Fruit fly (Drosophila melanogaster) whole organism, prepupa: ENCODE data around the gene dy.

Experiments used
- Blimp-1 ChIP-seq: fragments of 200-800 bp; sonication (Bioruptor generic); optimal IDR thresholded peaks from 3 replicates; lab custom pipeline; 2017; ENCODE audit warnings: missing biosample characterization, missing genetic modification characterization, mild to moderate bottlenecking, moderate library complexity, missing genetic modification reagents
- CG10631 ChIP-seq: fragments of 200-800 bp; sonication (Bioruptor generic); optimal IDR thresholded peaks from 2 replicates; lab custom pipeline; 2016; ENCODE audit warnings: missing biosample characterization, missing genetic modification characterization
- CG11294 ChIP-seq: fragments of 200-800 bp; sonication (Bioruptor generic); IDR thresholded peaks from 2 replicates; pipeline ENCODE4 v1.3.6; 2022; ENCODE audit warnings: missing biosample characterization, missing genetic modification characterization
- CG11762 ChIP-seq: fragments of 200-800 bp; sonication (Bioruptor generic); optimal IDR thresholded peaks from 3 replicates; lab custom pipeline; 2016; ENCODE audit warnings: missing biosample characterization, missing genetic modification characterization; ENCODE audit not compliant: insufficient read depth
- CG11902 ChIP-seq: fragments of 200-800 bp; sonication (Bioruptor generic); optimal IDR thresholded peaks from 3 replicates; lab custom pipeline; 2016; ENCODE audit warnings: missing biosample characterization, missing genetic modification characterization
- CG15336 ChIP-seq: fragments of 200-800 bp; sonication (Bioruptor generic); IDR thresholded peaks from 2 replicates; pipeline ENCODE4 v1.3.6; 2022; ENCODE audit warnings: missing biosample characterization, missing genetic modification characterization
- CG1621 ChIP-seq: fragments of 200-800 bp; sonication (Bioruptor generic); optimal IDR thresholded peaks from 3 replicates; lab custom pipeline; 2018; ENCODE audit warnings: missing biosample characterization, mild to moderate bottlenecking, missing genetic modification characterization
- CG16779 ChIP-seq: fragments of 200-800 bp; sonication (Bioruptor generic); optimal IDR thresholded peaks from 3 replicates; lab custom pipeline; 2017; ENCODE audit warnings: missing biosample characterization, mild to moderate bottlenecking, missing genetic modification characterization
- CG3032 ChIP-seq: fragments of 200-800 bp; optimal IDR thresholded peaks from 2 replicates; lab custom pipeline; 2019; ENCODE audit warnings: missing biosample characterization, mild to moderate bottlenecking, missing genetic modification characterization, moderate library complexity
- CG31627 ChIP-seq: fragments of 200-800 bp; sonication (Bioruptor generic); optimal IDR thresholded peaks from 3 replicates; lab custom pipeline; 2016; ENCODE audit warnings: missing biosample characterization, missing genetic modification characterization
- CG32006 ChIP-seq: fragments of 200-800 bp; sonication (Bioruptor generic); optimal IDR thresholded peaks from 3 replicates; lab custom pipeline; 2017; ENCODE audit warnings: missing biosample characterization, mild to moderate bottlenecking, missing genetic modification characterization
- CG34406 ChIP-seq: fragments of 200-800 bp; sonication (Bioruptor generic); optimal IDR thresholded peaks from 3 replicates; lab custom pipeline; 2016; ENCODE audit warnings: missing biosample characterization, missing genetic modification characterization
- CG3919 ChIP-seq: fragments of 200-800 bp; sonication (Bioruptor generic); optimal IDR thresholded peaks from 3 replicates; lab custom pipeline; 2016; ENCODE audit warnings: missing biosample characterization, missing genetic modification characterization
- CG4318 ChIP-seq: fragments of 200-800 bp; sonication (Bioruptor generic); optimal IDR thresholded peaks from 3 replicates; lab custom pipeline; 2017; ENCODE audit warnings: missing biosample characterization, mild to moderate bottlenecking, missing genetic modification characterization
- CG6276 ChIP-seq: fragments of 200-800 bp; sonication (Bioruptor generic); optimal IDR thresholded peaks from 2 replicates; lab custom pipeline; 2017; ENCODE audit warnings: missing biosample characterization, mild to moderate bottlenecking, missing genetic modification characterization
- CG6792 ChIP-seq: fragments of 200-800 bp; sonication (Bioruptor generic); optimal IDR thresholded peaks from 3 replicates; lab custom pipeline; 2016; ENCODE audit warnings: missing biosample characterization, missing genetic modification characterization
- CG6808 ChIP-seq: fragments of 200-800 bp; sonication (Bioruptor generic); optimal IDR thresholded peaks from 3 replicates; lab custom pipeline; 2017; ENCODE audit warnings: missing biosample characterization, missing genetic modification characterization, mild to moderate bottlenecking, moderate library complexity, missing genetic modification reagents
- CG6854 ChIP-seq: fragments of 200-800 bp; sonication (Bioruptor generic); optimal IDR thresholded peaks from 2 replicates; lab custom pipeline; 2017; ENCODE audit warnings: missing biosample characterization, mild to moderate bottlenecking, missing genetic modification characterization
- CG7368 ChIP-seq: fragments of 200-800 bp; sonication (Bioruptor generic); optimal IDR thresholded peaks from 3 replicates; lab custom pipeline; 2016; ENCODE audit warnings: missing biosample characterization, missing genetic modification characterization
- CG8119 ChIP-seq: fragments of 200-800 bp; sonication (Bioruptor generic); IDR thresholded peaks from 3 replicates; pipeline ENCODE4 v1.3.6; 2022; ENCODE audit warnings: missing biosample characterization, missing genetic modification characterization
- CG8319 ChIP-seq: fragments of 200-800 bp; sonication (Bioruptor generic); optimal IDR thresholded peaks from 3 replicates; lab custom pipeline; 2016; ENCODE audit warnings: missing biosample characterization, missing genetic modification characterization
- CG8632 ChIP-seq: fragments of 200-800 bp; sonication (Bioruptor generic); optimal IDR thresholded peaks from 3 replicates; lab custom pipeline; 2016; ENCODE audit warnings: missing biosample characterization, missing genetic modification characterization
- CG9139 ChIP-seq: fragments of 200-800 bp; sonication (Bioruptor generic); optimal IDR thresholded peaks from 3 replicates; lab custom pipeline; 2017; ENCODE audit warnings: missing biosample characterization, mild to moderate bottlenecking, missing genetic modification characterization
- Eip78C ChIP-seq: fragments of 200-800 bp; sonication (Bioruptor generic); peaks from one replicate; lab custom pipeline; 2016; ENCODE audit warnings: missing biosample characterization, missing genetic modification characterization
- Eip93F ChIP-seq: fragments of 200-800 bp; sonication (Bioruptor generic); optimal IDR thresholded peaks from 2 replicates; lab custom pipeline; 2016; ENCODE audit warnings: missing biosample characterization, mild to moderate bottlenecking, missing genetic modification characterization
- Ets96B ChIP-seq: fragments of 200-800 bp; optimal IDR thresholded peaks from 2 replicates; lab custom pipeline; 2019; ENCODE audit warnings: missing biosample characterization, mild to moderate bottlenecking, missing genetic modification characterization, moderate library complexity
- Hr38 ChIP-seq: sonication (Bioruptor generic); optimal IDR thresholded peaks from 2 replicates; lab custom pipeline; 2016; ENCODE audit warnings: missing biosample characterization, missing genetic modification characterization
- Hr39 ChIP-seq: fragments of 200-800 bp; sonication (Bioruptor generic); optimal IDR thresholded peaks from 2 replicates; lab custom pipeline; 2016; ENCODE audit warnings: missing biosample characterization, missing genetic modification characterization
- Lpt ChIP-seq: fragments of 200-800 bp; sonication (Bioruptor generic); optimal IDR thresholded peaks from 3 replicates; lab custom pipeline; 2016; ENCODE audit warnings: missing biosample characterization, missing genetic modification characterization
- Met ChIP-seq: fragments of 200-800 bp; sonication (Bioruptor generic); optimal IDR thresholded peaks from 3 replicates; lab custom pipeline; 2016; ENCODE audit warnings: missing biosample characterization, missing genetic modification characterization
- OdsH ChIP-seq: fragments of 200-800 bp; sonication (Bioruptor generic); optimal IDR thresholded peaks from 3 replicates; lab custom pipeline; 2016; ENCODE audit warnings: missing biosample characterization, missing genetic modification characterization
- Smox ChIP-seq: fragments of 200-800 bp; sonication (Bioruptor generic); optimal IDR thresholded peaks from 3 replicates; lab custom pipeline; 2016; ENCODE audit warnings: missing biosample characterization, missing genetic modification characterization
- Sox102F ChIP-seq: fragments of 200-800 bp; sonication (Bioruptor generic); optimal IDR thresholded peaks from 2 replicates; lab custom pipeline; 2016; ENCODE audit warnings: missing biosample characterization, mild to moderate bottlenecking, missing genetic modification characterization
- achi ChIP-seq: fragments of 200-800 bp; sonication (Bioruptor generic); optimal IDR thresholded peaks from 3 replicates; lab custom pipeline; 2016; ENCODE audit warnings: missing biosample characterization, missing genetic modification characterization
- acj6 ChIP-seq: fragments of 200-800 bp; sonication (Bioruptor generic); optimal IDR thresholded peaks from 3 replicates; lab custom pipeline; 2016; ENCODE audit warnings: missing biosample characterization, missing genetic modification characterization
- cyc ChIP-seq: fragments of 200-800 bp; sonication (Bioruptor generic); optimal IDR thresholded peaks from 3 replicates; lab custom pipeline; 2016; ENCODE audit warnings: missing biosample characterization, missing genetic modification characterization
- dsx ChIP-seq: fragments of 200-800 bp; optimal IDR thresholded peaks from 3 replicates; lab custom pipeline; 2019; ENCODE audit warnings: missing biosample characterization, mild to moderate bottlenecking, missing genetic modification characterization, moderate library complexity; ENCODE audit not compliant: poor library complexity, severe bottlenecking
- eg ChIP-seq: fragments of 200-800 bp; sonication (Bioruptor generic); IDR thresholded peaks from 3 replicates; pipeline ENCODE4 v1.3.6; 2022; ENCODE audit warnings: missing biosample characterization, missing genetic modification characterization
- esn ChIP-seq: fragments of 200-800 bp; sonication (Bioruptor generic); optimal IDR thresholded peaks from 2 replicates; lab custom pipeline; 2016; ENCODE audit warnings: missing biosample characterization, mild to moderate bottlenecking, missing genetic modification characterization, moderate library complexity
- fd59A ChIP-seq: fragments of 200-800 bp; sonication (Bioruptor generic); optimal IDR thresholded peaks from 2 replicates; lab custom pipeline; 2017; ENCODE audit warnings: missing biosample characterization, mild to moderate bottlenecking, missing genetic modification characterization, missing genetic modification reagents
- fd85E ChIP-seq: fragments of 200-800 bp; sonication (Bioruptor generic); optimal IDR thresholded peaks from 3 replicates; lab custom pipeline; 2016; ENCODE audit warnings: missing biosample characterization, missing genetic modification characterization
- fkh ChIP-seq: fragments of 200-800 bp; sonication (Bioruptor generic); optimal IDR thresholded peaks from 3 replicates; lab custom pipeline; 2017; ENCODE audit warnings: missing biosample characterization, mild to moderate bottlenecking, missing genetic modification characterization, moderate library complexity
- lz ChIP-seq: fragments of 200-800 bp; sonication (Bioruptor generic); optimal IDR thresholded peaks from 3 replicates; lab custom pipeline; 2016; ENCODE audit warnings: missing biosample characterization, missing genetic modification characterization
- net ChIP-seq: fragments of 200-800 bp; sonication (Bioruptor generic); optimal IDR thresholded peaks from 3 replicates; lab custom pipeline; 2016; ENCODE audit warnings: missing biosample characterization, missing genetic modification characterization
- pdm3 ChIP-seq: fragments of 200-800 bp; sonication (Bioruptor generic); optimal IDR thresholded peaks from 3 replicates; lab custom pipeline; 2016; ENCODE audit warnings: missing biosample characterization, missing genetic modification characterization
- salr ChIP-seq, 2 experiments: fragments of 200-800 bp; sonication (Bioruptor generic); optimal IDR thresholded peaks; 3 replicates each; lab custom pipeline; 2016 to 2018; ENCODE audit warnings: missing biosample characterization in 2 of 2, missing genetic modification characterization in 2 of 2, mild to moderate bottlenecking in 1 of 2
- spab ChIP-seq: fragments of 200-800 bp; sonication (Bioruptor generic); optimal IDR thresholded peaks from 2 replicates; lab custom pipeline; 2017; ENCODE audit warnings: missing biosample characterization, mild to moderate bottlenecking, missing genetic modification characterization, missing genetic modification reagents
- ss ChIP-seq, 2 experiments: fragments of 200-800 bp; sonication (Bioruptor generic); optimal IDR thresholded peaks; 2 replicates in 1 of 2; 3 replicates in 1 of 2; lab custom pipeline; 2017 to 2018; ENCODE audit warnings: mild to moderate bottlenecking in 2 of 2, missing biosample characterization in 2 of 2, missing genetic modification characterization in 2 of 2, moderate library complexity in 1 of 2
- svp ChIP-seq: fragments of 200-800 bp; sonication (Bioruptor generic); peaks from one replicate; lab custom pipeline; 2016; ENCODE audit warnings: missing biosample characterization, missing genetic modification characterization
- topi ChIP-seq: fragments of 200-800 bp; sonication (Bioruptor generic); optimal IDR thresholded peaks from 3 replicates; lab custom pipeline; 2016; ENCODE audit warnings: missing biosample characterization, missing genetic modification characterization
- vri ChIP-seq: fragments of 200-800 bp; sonication (Bioruptor generic); optimal IDR thresholded peaks from 3 replicates; lab custom pipeline; 2016; ENCODE audit warnings: missing biosample characterization, mild to moderate bottlenecking, missing genetic modification characterization

dy gene

dm6 chrX:11805066-11805766, 26.6 kb upstream of the dy start:
- no peak for TF ChIP-seq fd85E (GFP tag; lab: Kevin White, UChicago)
- no peak for TF ChIP-seq Ets96B (tag; lab: Kevin White, UChicago)
- TF ChIP-seq CG10631 (GFP tag; lab: Kevin White, UChicago), result no peak
- no peak for TF ChIP-seq cyc (GFP tag; lab: Kevin White, UChicago)
- TF ChIP-seq Hr38 (GFP tag; lab: Kevin White, UChicago), result no peak
- no peak for TF ChIP-seq Eip93F
- TF ChIP-seq CG15336, result no peak
- peak; percentile 1 for TF ChIP-seq dsx (GFP tag; lab: Kevin White, UChicago)
- no peak for TF ChIP-seq fd59A (GFP tag; lab: Kevin White, UChicago)
- TF ChIP-seq CG8119, result no peak; the same call in 2 of the 3 replicates
- TF ChIP-seq CG32006, result no peak
- TF ChIP-seq CG7368 (GFP tag; lab: Kevin White, UChicago), result no peak
- TF ChIP-seq topi (GFP tag; lab: Kevin White, UChicago), result no peak
- no peak for TF ChIP-seq CG11902 (GFP tag; lab: Kevin White, UChicago)
- no peak for TF ChIP-seq esn
- no peak for TF ChIP-seq CG8319
- no peak for TF ChIP-seq CG34406 (GFP tag; lab: Kevin White, UChicago)
- TF ChIP-seq fkh (GFP tag; lab: Kevin White, UChicago), result peak; percentile 33
- TF ChIP-seq Sox102F (GFP tag; lab: Kevin White, UChicago), result peak; percentile 4
- no peak for TF ChIP-seq CG16779 (tag; lab: Kevin White, UChicago)
- TF ChIP-seq CG6792, result no peak
- peak; percentile 45 for TF ChIP-seq CG6276 (GFP tag; lab: Kevin White, UChicago)
- TF ChIP-seq CG9139 (GFP tag; lab: Kevin White, UChicago), result no peak
- no peak for TF ChIP-seq net (GFP tag; lab: Kevin White, UChicago)
- peak; percentile 70 for TF ChIP-seq Eip78C (GFP tag; lab: Kevin White, UChicago)
- TF ChIP-seq Lpt, result no peak
- TF ChIP-seq CG3919 (GFP tag; lab: Kevin White, UChicago), result no peak
- no peak for TF ChIP-seq OdsH
- TF ChIP-seq achi, result no peak
- TF ChIP-seq CG6854, result peak; percentile 76
- peak; percentile 28 for TF ChIP-seq Blimp-1 (GFP tag; lab: Kevin White, UChicago)
- TF ChIP-seq Smox (GFP tag; lab: Kevin White, UChicago), result no peak
- no peak for TF ChIP-seq spab (GFP tag; lab: Kevin White, UChicago)
- TF ChIP-seq acj6 (GFP tag; lab: Kevin White, UChicago), result no peak
- peak; percentile 19; the same call in 1 of the 3 replicates for TF ChIP-seq eg (GFP tag; lab: Robert Waterston, UW)
- peak; percentile 30 for TF ChIP-seq CG6808 (GFP tag; lab: Kevin White, UChicago)
- no peak for TF ChIP-seq salr (GFP tag; optimal IDR thresholded peaks at IDR 0.05; lab: Kevin White, UChicago)
- TF ChIP-seq svp (GFP tag; lab: Kevin White, UChicago), result no peak
- TF ChIP-seq vri (GFP tag; lab: Kevin White, UChicago), result no peak
- TF ChIP-seq CG3032, result no peak
- no peak for TF ChIP-seq Hr39 (GFP tag; lab: Kevin White, UChicago)
- no peak for TF ChIP-seq CG8632 (GFP tag; lab: Kevin White, UChicago)
- TF ChIP-seq Met (GFP tag; lab: Kevin White, UChicago), result peak; percentile 20
- no peak for TF ChIP-seq CG31627 (GFP tag; lab: Kevin White, UChicago)
- TF ChIP-seq CG11762 (GFP tag; lab: Kevin White, UChicago), result no peak
- no peak for TF ChIP-seq CG11294
- TF ChIP-seq CG1621, result peak; percentile 38
- peak; percentile 18 to 42 for TF ChIP-seq ss (GFP tag; optimal IDR thresholded peaks at IDR 0.05; lab: Kevin White, UChicago)
- TF ChIP-seq pdm3 (GFP tag; lab: Kevin White, UChicago), result no peak
- no peak for TF ChIP-seq CG4318 (GFP tag; lab: Kevin White, UChicago)
- TF ChIP-seq lz (GFP tag; lab: Kevin White, UChicago), result no peak
